Worm (Caenorhabditis elegans): Measurements from ENCODE around the gene exc-9.

The exc-9 gene

DNA sequence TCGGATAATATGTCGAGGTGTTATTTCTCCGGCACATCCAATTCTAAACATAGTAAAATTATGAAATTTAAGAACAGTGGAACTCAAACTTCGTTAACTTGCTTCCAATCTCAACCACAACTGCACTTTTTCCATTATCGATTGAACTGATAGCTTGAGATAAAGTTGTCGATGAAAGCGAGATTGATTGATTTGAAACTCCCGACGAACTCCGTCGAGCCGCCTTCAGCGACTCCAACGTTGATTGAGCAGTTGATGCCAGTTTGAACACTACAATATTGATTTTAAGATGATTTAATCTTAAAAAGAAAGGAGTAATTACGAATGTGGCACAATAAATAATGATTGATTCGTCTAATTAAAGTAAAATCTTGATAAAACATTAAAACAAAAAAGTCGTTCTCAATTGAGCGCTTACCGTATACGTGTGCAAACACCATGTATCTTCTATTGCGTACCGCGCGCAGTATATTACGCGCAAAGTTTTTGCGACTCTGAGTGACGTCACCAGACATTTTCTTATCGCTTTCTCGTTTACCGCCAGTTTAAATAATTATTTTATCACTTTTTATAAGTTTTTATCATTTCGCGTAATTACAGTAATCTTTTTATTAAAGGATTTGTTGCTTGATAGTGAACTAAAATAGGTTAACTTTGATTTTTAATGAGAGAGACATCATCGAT, 38.5 kb downstream of the exc-9 start, which contains the start of gene arp-11:
Gene arp-11, minus strand, starts transcription at position 51 of the 684 bp plus-strand sequence.
- TF ChIP-seq spr-3 (GFP tag; optimal IDR thresholded peaks at IDR 0.05) (no peak), ceh-62 (tag; optimal IDR thresholded peaks at IDR 0.05) (no peak), nhr-111 (GFP tag; optimal IDR thresholded peaks at IDR 0.05) (no peak), duxl-1 (tag; optimal IDR thresholded peaks at IDR 0.05; ENCODE audit: poor library complexity) (no peak), nhr-10 (tag; optimal IDR thresholded peaks at IDR 0.05) (no peak), zip-2 (tag; optimal IDR thresholded peaks at IDR 0.05) (no peak), egl-27 (tag; optimal IDR thresholded peaks at IDR 0.05) (no peak), Y48G9A.11 (GFP tag; IDR thresholded peaks at IDR 0.05) (no peak), lim-7 (GFP tag; IDR thresholded peaks at IDR 0.05) (no peak), fos-1 (tag; optimal IDR thresholded peaks at IDR 0.05) (no peak), skn-1 (tag; optimal IDR thresholded peaks at IDR 0.05) (no peak), unc-130 (GFP tag; optimal IDR thresholded peaks at IDR 0.05) (no peak), saeg-2 (GFP tag; IDR thresholded peaks at IDR 0.05) (no peak), nhr-41 (GFP tag; IDR thresholded peaks at IDR 0.05) (no peak), ces-1 (GFP tag; optimal IDR thresholded peaks at IDR 0.05) (no peak), nhr-28 (tag; optimal IDR thresholded peaks at IDR 0.05) (peak; percentile 65), unc-39 (tag; optimal IDR thresholded peaks at IDR 0.05) (no peak), F37D6.2 (tag; optimal IDR thresholded peaks at IDR 0.05) (no peak), mdl-1 (tag; optimal IDR thresholded peaks at IDR 0.05) (peak in 1 of 2 experiments; percentile 6), jun-1 (tag; optimal IDR thresholded peaks at IDR 0.05) (no peak), D1046.2 (GFP tag; IDR thresholded peaks at IDR 0.05) (no peak), dpl-1 (GFP tag; optimal IDR thresholded peaks at IDR 0.05) (peak; percentile 77), snpc-1.2 (GFP tag; IDR thresholded peaks at IDR 0.05) (no peak), lin-1 (GFP tag; IDR thresholded peaks at IDR 0.05) (0 out of 2 replicates have a peak, but pooled peaks have one; percentile 33), Y105C5A.15 (GFP tag; IDR thresholded peaks at IDR 0.05) (no peak), php-3 (GFP tag; IDR thresholded peaks at IDR 0.05) (0 out of 2 replicates have a peak, but pooled peaks have one; percentile 53), ceh-32 (tag; optimal IDR thresholded peaks at IDR 0.05; ENCODE audit: poor library complexity) (no peak), egl-43 (GFP tag; IDR thresholded peaks at IDR 0.05) (no peak), nhr-237 (tag; optimal IDR thresholded peaks at IDR 0.05) (no peak), mxl-3 (GFP tag; optimal IDR thresholded peaks at IDR 0.05) (no peak), ctbp-1 (GFP tag; IDR thresholded peaks at IDR 0.05) (no peak), hmg-1.1 (GFP tag; IDR thresholded peaks at IDR 0.05) (peak; percentile 61), rbr-2 (tag; optimal IDR thresholded peaks at IDR 0.05) (peak; percentile 62), nhr-11 (tag; optimal IDR thresholded peaks at IDR 0.05) (peak; percentile 19), nhr-6 (tag; optimal IDR thresholded peaks at IDR 0.05) (peak; percentile 62), hif-1 (tag; optimal IDR thresholded peaks at IDR 0.05) (peak in 1 of 2 experiments; percentile 27), ZK546.5 (tag; optimal IDR thresholded peaks at IDR 0.05) (no peak), F26F4.8 (GFP tag; conservative IDR thresholded peaks at IDR 0.05) (no peak), lin-13 (GFP tag; optimal IDR thresholded peaks at IDR 0.05) (peak; percentile 21), ZK337.2 (GFP tag; IDR thresholded peaks at IDR 0.05) (no peak), F44E2.7 (GFP tag; IDR thresholded peaks at IDR 0.05) (no peak), nhr-102 (tag; optimal IDR thresholded peaks at IDR 0.05) (no peak), nhr-77 (tag; optimal IDR thresholded peaks at IDR 0.05) (peak; percentile 67), mdt-29 (GFP tag; IDR thresholded peaks at IDR 0.05) (no peak), Y75B8A.6 (GFP tag; IDR thresholded peaks at IDR 0.05) (no peak), fkh-10 (GFP tag; optimal IDR thresholded peaks at IDR 0.05) (peak; percentile 8), dve-1 (tag; optimal IDR thresholded peaks at IDR 0.05; ENCODE audit: insufficient read depth) (peak; percentile 96), dmd-6 (GFP tag; IDR thresholded peaks at IDR 0.05) (peak; percentile 73), zag-1 (tag; optimal IDR thresholded peaks at IDR 0.05) (no peak), set-16 (GFP tag; IDR thresholded peaks at IDR 0.05) (no peak)
